Fruit fly (Drosophila melanogaster) whole organism, embryonic: ENCODE data around the gene CG4364.
A peak's percentile ranks its signal among the peaks of the same experiment; 100 is the strongest.

Source experiments
- CG10462 ChIP-seq: fragments of 200-800 bp; sonication (Bioruptor generic); optimal IDR thresholded peaks from 2 replicates; lab custom pipeline; 2016; ENCODE audit warnings: missing biosample characterization, missing genetic modification characterization
- CG11560 ChIP-seq: fragments of 200-800 bp; sonication (Bioruptor generic); IDR thresholded peaks from 3 replicates; pipeline ENCODE4 v1.3.6; 2022; ENCODE audit warnings: missing biosample characterization, missing genetic modification characterization
- CG14710 ChIP-seq: fragments of 200-800 bp; sonication (Bioruptor generic); optimal IDR thresholded peaks from 3 replicates; lab custom pipeline; 2019; ENCODE audit warnings: missing biosample characterization, mild to moderate bottlenecking, missing genetic modification characterization, moderate library complexity
- CG15011 ChIP-seq: fragments of 200-800 bp; sonication (Bioruptor generic); optimal IDR thresholded peaks from 3 replicates; lab custom pipeline; 2018; ENCODE audit warnings: missing biosample characterization, mild to moderate bottlenecking, missing genetic modification characterization
- CG15269 ChIP-seq: fragments of 200-800 bp; sonication (Bioruptor generic); optimal IDR thresholded peaks from 2 replicates; lab custom pipeline; 2018; ENCODE audit warnings: missing biosample characterization, mild to moderate bottlenecking, missing genetic modification characterization, moderate library complexity
- CG16779 ChIP-seq: fragments of 200-800 bp; sonication (Bioruptor generic); IDR thresholded peaks from 2 replicates; pipeline ENCODE4 v1.3.6; 2022; ENCODE audit warnings: missing biosample characterization, missing genetic modification characterization
- CG16813 ChIP-seq: fragments of 200-800 bp; sonication (Bioruptor generic); IDR thresholded peaks from 3 replicates; pipeline ENCODE4 v1.3.6; 2022; ENCODE audit warnings: missing biosample characterization, missing genetic modification characterization; ENCODE audit not compliant: partially characterized antibody
- CG33213 ChIP-seq: fragments of 200-800 bp; sonication (Bioruptor generic); optimal IDR thresholded peaks from 3 replicates; lab custom pipeline; 2016; ENCODE audit warnings: missing biosample characterization, missing genetic modification characterization
- CG4707 ChIP-seq: fragments of 200-800 bp; sonication (Bioruptor generic); optimal IDR thresholded peaks from 2 replicates; lab custom pipeline; 2018; ENCODE audit warnings: missing biosample characterization, mild to moderate bottlenecking, missing genetic modification characterization, moderate library complexity
- CG6175 ChIP-seq: fragments of 200-800 bp; sonication (Bioruptor generic); IDR thresholded peaks from 3 replicates; pipeline ENCODE4 v1.3.6; 2022; ENCODE audit warnings: missing biosample characterization, missing genetic modification characterization
- CG6254 ChIP-seq: fragments of 200-800 bp; sonication (Bioruptor generic); optimal IDR thresholded peaks from 3 replicates; lab custom pipeline; 2017; ENCODE audit warnings: mild to moderate bottlenecking, missing biosample characterization, missing genetic modification reagents, missing genetic modification characterization
- CG6791 ChIP-seq: fragments of 200-800 bp; sonication (Bioruptor generic); IDR thresholded peaks from 3 replicates; pipeline ENCODE4 v1.3.6; 2022; ENCODE audit warnings: missing biosample characterization, missing genetic modification characterization; ENCODE audit not compliant: partially characterized antibody
- CG7745 ChIP-seq: fragments of 200-800 bp; sonication (Bioruptor generic); optimal IDR thresholded peaks from 2 replicates; lab custom pipeline; 2018; ENCODE audit warnings: missing biosample characterization, mild to moderate bottlenecking, missing genetic modification characterization, moderate library complexity
- CG8478 ChIP-seq: fragments of >200 bp; optimal IDR thresholded peaks from 2 replicates; lab custom pipeline; 2018
- CG9437 ChIP-seq: fragments of 200-800 bp; sonication (Bioruptor generic); optimal IDR thresholded peaks from 2 replicates; lab custom pipeline; 2018; ENCODE audit warnings: missing biosample characterization, mild to moderate bottlenecking, missing genetic modification characterization
- CG9876 ChIP-seq: fragments of 200-800 bp; sonication (Bioruptor generic); optimal IDR thresholded peaks from 2 replicates; lab custom pipeline; 2016; ENCODE audit warnings: missing biosample characterization, missing genetic modification characterization
- CTCF ChIP-seq: fragments of 200-800 bp; sonication (Bioruptor generic); optimal IDR thresholded peaks from 2 replicates; lab custom pipeline; 2017; ENCODE audit warnings: missing biosample characterization, mild to moderate bottlenecking, missing genetic modification characterization, moderate library complexity
- Chrac-16 ChIP-seq: fragments of 200-800 bp; sonication (Bioruptor generic); optimal IDR thresholded peaks from 3 replicates; lab custom pipeline; 2016; ENCODE audit warnings: missing biosample characterization, missing genetic modification characterization
- Dad ChIP-seq: fragments of 200-800 bp; sonication (Bioruptor generic); optimal IDR thresholded peaks from 3 replicates; lab custom pipeline; 2016; ENCODE audit warnings: missing biosample characterization, missing genetic modification characterization
- Deaf1 ChIP-seq: fragments of 200-800 bp; optimal IDR thresholded peaks from 3 replicates; lab custom pipeline; 2019; ENCODE audit warnings: missing biosample characterization, mild to moderate bottlenecking, missing genetic modification characterization, moderate library complexity
- Doc3 ChIP-seq: fragments of 200-800 bp; sonication (Bioruptor generic); IDR thresholded peaks from 3 replicates; pipeline ENCODE4 v1.3.6; 2022; ENCODE audit warnings: missing biosample characterization, missing genetic modification characterization; ENCODE audit not compliant: partially characterized antibody
- Drgx ChIP-seq: fragments of 200-800 bp; sonication (Bioruptor generic); IDR thresholded peaks from 2 replicates; pipeline ENCODE4 v1.3.6; 2022; ENCODE audit warnings: missing biosample characterization, missing genetic modification characterization
- Elba2 ChIP-seq: fragments of 200-800 bp; sonication (Bioruptor generic); optimal IDR thresholded peaks from 3 replicates; lab custom pipeline; 2016; ENCODE audit warnings: missing biosample characterization, missing genetic modification characterization
- Fer1 ChIP-seq: fragments of 200-800 bp; sonication (Bioruptor generic); optimal IDR thresholded peaks from 2 replicates; lab custom pipeline; 2017; ENCODE audit warnings: missing biosample characterization, mild to moderate bottlenecking, missing genetic modification characterization
- H15 ChIP-seq: fragments of 200-800 bp; sonication (Bioruptor generic); IDR thresholded peaks from 3 replicates; pipeline ENCODE4 v1.3.6; 2022; ENCODE audit warnings: missing biosample characterization, missing genetic modification characterization
- H2.0 ChIP-seq: fragments of 200-800 bp; sonication (Bioruptor generic); IDR thresholded peaks from 2 replicates; pipeline ENCODE4 v1.3.6; 2022; ENCODE audit warnings: missing biosample characterization, missing genetic modification characterization
- Lpt ChIP-seq: fragments of >200 bp; optimal IDR thresholded peaks from 2 replicates; lab custom pipeline; 2018; ENCODE audit warnings: missing biosample characterization, missing genetic modification characterization
- NC2β ChIP-seq: fragments of 200-800 bp; sonication (Bioruptor generic); optimal IDR thresholded peaks from 2 replicates; lab custom pipeline; 2016; ENCODE audit warnings: missing biosample characterization, missing genetic modification characterization
- Nf-YB ChIP-seq: fragments of 200-800 bp; sonication (Bioruptor generic); optimal IDR thresholded peaks from 3 replicates; lab custom pipeline; 2019; ENCODE audit warnings: missing biosample characterization, mild to moderate bottlenecking, missing genetic modification characterization, moderate library complexity
- Poxn ChIP-seq: fragments of 200-800 bp; sonication (Bioruptor generic); IDR thresholded peaks from 2 replicates; pipeline ENCODE4 v1.3.6; 2022; ENCODE audit warnings: missing biosample characterization, missing genetic modification characterization
- Rfx ChIP-seq: fragments of 200-800 bp; sonication (Bioruptor generic); IDR thresholded peaks from 2 replicates; pipeline ENCODE4 v1.3.6; 2022; ENCODE audit warnings: missing biosample characterization, missing genetic modification characterization
- Spps ChIP-seq: fragments of 200-800 bp; sonication (Bioruptor generic); optimal IDR thresholded peaks from 2 replicates; lab custom pipeline; 2018; ENCODE audit warnings: missing biosample characterization, mild to moderate bottlenecking, missing genetic modification characterization
- Xrp1 ChIP-seq: fragments of 200-800 bp; sonication (Bioruptor generic); IDR thresholded peaks from 2 replicates; pipeline ENCODE4 v1.3.6; 2022; ENCODE audit warnings: missing biosample characterization, missing genetic modification characterization
- ac ChIP-seq: fragments of 200-800 bp; sonication (Bioruptor generic); optimal IDR thresholded peaks from 3 replicates; lab custom pipeline; 2017; ENCODE audit warnings: missing biosample characterization, mild to moderate bottlenecking, missing genetic modification characterization
- cas ChIP-seq: fragments of 200-800 bp; sonication (Bioruptor generic); IDR thresholded peaks from 2 replicates; pipeline ENCODE4 v1.3.6; 2022; ENCODE audit warnings: missing biosample characterization, missing genetic modification characterization
- cato ChIP-seq: fragments of 200-800 bp; sonication (Bioruptor generic); optimal IDR thresholded peaks from 2 replicates; lab custom pipeline; 2016; ENCODE audit warnings: missing biosample characterization, missing genetic modification characterization, borderline replicate concordance
- dm ChIP-seq: fragments of 200-800 bp; sonication (Bioruptor generic); optimal IDR thresholded peaks from 3 replicates; lab custom pipeline; 2016; ENCODE audit warnings: missing biosample characterization, missing genetic modification characterization
- eyg ChIP-seq: fragments of 200-800 bp; sonication (Bioruptor generic); optimal IDR thresholded peaks from 3 replicates; lab custom pipeline; 2016; ENCODE audit warnings: missing biosample characterization, missing genetic modification characterization
- fd64A ChIP-seq: fragments of 200-800 bp; sonication (Bioruptor generic); optimal IDR thresholded peaks from 3 replicates; lab custom pipeline; 2018; ENCODE audit warnings: missing biosample characterization, mild to moderate bottlenecking, missing genetic modification characterization
- fd96Cb ChIP-seq: fragments of 200-800 bp; sonication (Bioruptor generic); optimal IDR thresholded peaks from 2 replicates; lab custom pipeline; 2018; ENCODE audit warnings: missing biosample characterization, mild to moderate bottlenecking, missing genetic modification characterization, moderate library complexity
- gsb ChIP-seq: fragments of 200-800 bp; sonication (Bioruptor generic); IDR thresholded peaks from 2 replicates; pipeline ENCODE4 v1.3.6; 2022; ENCODE audit warnings: missing biosample characterization, missing genetic modification characterization
- gt ChIP-seq: fragments of 200-800 bp; sonication (Bioruptor generic); IDR thresholded peaks from 2 replicates; pipeline ENCODE4 v1.3.6; 2022; ENCODE audit warnings: missing biosample characterization, missing genetic modification characterization
- inv ChIP-seq: fragments of 200-800 bp; sonication (Bioruptor generic); IDR thresholded peaks from 2 replicates; pipeline ENCODE4 v1.3.6; 2022; ENCODE audit warnings: missing biosample characterization, missing genetic modification characterization; ENCODE audit not compliant: partially characterized antibody
- lab ChIP-seq: fragments of 200-800 bp; sonication (Bioruptor generic); optimal IDR thresholded peaks from 3 replicates; lab custom pipeline; 2017; ENCODE audit warnings: missing biosample characterization, missing genetic modification characterization, mild to moderate bottlenecking, moderate library complexity, missing genetic modification reagents
- lmd ChIP-seq: fragments of 200-800 bp; sonication (Bioruptor generic); IDR thresholded peaks from 2 replicates; pipeline ENCODE4 v1.3.6; 2022; ENCODE audit warnings: missing biosample characterization, missing genetic modification characterization
- lov ChIP-seq, 2 experiments: fragments of 200-800 bp in 1 of 2; fragments of >200 bp in 1 of 2; sonication (Bioruptor generic) in 1 of 2; IDR thresholded peaks in 1 of 2; optimal IDR thresholded peaks in 1 of 2; 2 replicates in 1 of 2; 3 replicates in 1 of 2; pipeline versions ENCODE4 v1.3.6 to Lab custom; 2017 to 2022; ENCODE audit warnings: missing biosample characterization in 1 of 2, missing genetic modification characterization in 1 of 2
- pita ChIP-seq: fragments of 200-800 bp; sonication (Bioruptor generic); optimal IDR thresholded peaks from 2 replicates; lab custom pipeline; 2017; ENCODE audit warnings: missing biosample characterization, mild to moderate bottlenecking, missing genetic modification characterization
- schlank ChIP-seq: fragments of 200-800 bp; sonication (Bioruptor generic); optimal IDR thresholded peaks from 2 replicates; lab custom pipeline; 2018; ENCODE audit warnings: missing biosample characterization, mild to moderate bottlenecking, missing genetic modification characterization
- slp2 ChIP-seq: fragments of 200-800 bp; sonication (Bioruptor generic); optimal IDR thresholded peaks from 2 replicates; lab custom pipeline; 2016; ENCODE audit warnings: missing biosample characterization, missing genetic modification characterization
- stwl ChIP-seq: fragments of 200-800 bp; sonication (Bioruptor generic); optimal IDR thresholded peaks from 3 replicates; lab custom pipeline; 2018; ENCODE audit warnings: missing biosample characterization, mild to moderate bottlenecking, missing genetic modification characterization, moderate library complexity
- wor ChIP-seq: fragments of 200-800 bp; sonication (Bioruptor generic); IDR thresholded peaks from 2 replicates; pipeline ENCODE4 v1.3.6; 2022; ENCODE audit warnings: missing biosample characterization, missing genetic modification characterization
- zfh2 ChIP-seq: fragments of 200-800 bp; sonication (Bioruptor generic); optimal IDR thresholded peaks from 2 replicates; lab custom pipeline; 2016; ENCODE audit warnings: missing biosample characterization, missing genetic modification characterization

CG4364 gene

dm6 chr2L:9700454-9700853 is 10.6 kb downstream of the CG4364 start, which contains the start of gene pelo (continued):
- TF ChIP-seq H2.0 (peak; percentile 58), CG33213 (no peak), ac (no peak), CG15269 (tag; lab: Kevin White, UChicago) (peak; percentile 61), gsb (GFP tag; lab: Robert Waterston, UW) (no peak), Poxn (GFP tag; lab: Robert Waterston, UW) (0 out of 2 replicates have a peak, but pooled peaks have one; percentile 41), CG16779 (GFP tag; lab: Robert Waterston, UW) (no peak), zfh2 (GFP tag; lab: Kevin White, UChicago) (peak; percentile 26), slp2 (GFP tag; lab: Kevin White, UChicago) (no peak), lmd (GFP tag; lab: Robert Waterston, UW) (peak; percentile 68), wor (GFP tag; lab: Robert Waterston, UW) (no peak), Doc3 (GFP tag; lab: Robert Waterston, UW) (no peak), CG6254 (GFP tag; lab: Kevin White, UChicago) (peak; percentile 43), Drgx (GFP tag; lab: Robert Waterston, UW) (no peak), NC2β (GFP tag; lab: Kevin White, UChicago) (no peak), Fer1 (GFP tag; lab: Kevin White, UChicago) (peak; percentile 75), CTCF (GFP tag; lab: Kevin White, UChicago) (no peak), pita (GFP tag; lab: Kevin White, UChicago) (no peak), fd64A (no peak), CG9437 (peak; percentile 21), Spps (tag; lab: Kevin White, UChicago) (peak; percentile 47), H15 (GFP tag; lab: Robert Waterston, UW) (0 out of 3 replicates have a peak, but pooled peaks have one; percentile 43), CG15011 (peak; percentile 43), CG9876 (no peak), stwl (tag; lab: Kevin White, UChicago) (peak; percentile 40), schlank (no peak), Dad (GFP tag; lab: Kevin White, UChicago) (no peak), CG16813 (no peak), CG8478 (no peak), Deaf1 (peak; percentile 45), lov (optimal IDR thresholded peaks at IDR 0.05; lab: Kevin White, UChicago) (no peak), lov (GFP tag; IDR thresholded peaks at IDR 0.05; lab: Robert Waterston, UW) (no peak), Rfx (GFP tag; lab: Robert Waterston, UW) (peak; percentile 72), CG11560 (no peak), CG7745 (no peak), lab (GFP tag; lab: Kevin White, UChicago) (peak; percentile 81), Lpt (GFP tag; lab: Kevin White, UChicago) (no peak), gt (no peak), Elba2 (GFP tag; lab: Kevin White, UChicago) (peak; percentile 1), cas (GFP tag; lab: Robert Waterston, UW) (no peak), Xrp1 (peak; percentile 77), CG6791 (GFP tag; lab: Robert Waterston, UW) (no peak), cato (GFP tag; lab: Kevin White, UChicago) (no peak), Nf-YB (GFP tag; lab: Kevin White, UChicago) (peak; percentile 57), CG14710 (tag; lab: Kevin White, UChicago) (peak; percentile 74), inv (GFP tag; lab: Robert Waterston, UW) (no peak), dm (GFP tag; lab: Kevin White, UChicago) (peak; percentile 55), eyg (no peak), fd96Cb (tag; lab: Kevin White, UChicago) (peak; percentile 12), CG4707 (no peak), Chrac-16 (GFP tag; lab: Kevin White, UChicago) (peak; percentile 67), CG10462 (GFP tag; lab: Kevin White, UChicago) (no peak), CG6175 (no peak)
